Fruit fly (Drosophila melanogaster): ENCODE data around the gene Cubn2.

The Cubn2 gene

dm6 chr3L:11821723-11822445 is 7.3 kb upstream of the Cubn2 start, which contains the start of the genes CG11597 and CG5946:
Gene CG11597, minus strand, starts transcription at chr3L:11822275.
Gene CG5946, minus strand, starts transcription at chr3L:11822275.
- TF ChIP-seq CG7101 (tag; optimal IDR thresholded peaks at IDR 0.05): no peak
- no peak for TF ChIP-seq tj (GFP tag; optimal IDR thresholded peaks at IDR 0.05)
- no peak for TF ChIP-seq CG12768 (GFP tag; optimal IDR thresholded peaks at IDR 0.05)
- TF ChIP-seq cic (GFP tag; optimal IDR thresholded peaks at IDR 0.05): no peak
- no peak for TF ChIP-seq pad (GFP tag; optimal IDR thresholded peaks at IDR 0.05)

dm6 chr3L:11819639-11820456 is 5.3 kb upstream of the Cubn2 start:
- TF ChIP-seq cic (GFP tag; optimal IDR thresholded peaks at IDR 0.05): peak; percentile 91
- peak; percentile 99 for TF ChIP-seq kay (GFP tag; ENCODE audit: borderline replicate concordance)
- peak; percentile 99 for TF ChIP-seq tj (GFP tag; optimal IDR thresholded peaks at IDR 0.05)
- TF ChIP-seq Mnt (GFP tag; optimal IDR thresholded peaks at IDR 0.05): peak; percentile 89
- peak; percentile 60 for TF ChIP-seq CG33017 (tag; optimal IDR thresholded peaks at IDR 0.05)
- peak; percentile 12 for TF ChIP-seq CG12768 (GFP tag; optimal IDR thresholded peaks at IDR 0.05)
- TF ChIP-seq Crg-1 (GFP tag; optimal IDR thresholded peaks at IDR 0.05): no peak
- TF ChIP-seq pad (GFP tag; optimal IDR thresholded peaks at IDR 0.05): no peak
- peak; percentile 65 to 92 for TF ChIP-seq cnc (optimal IDR thresholded peaks at IDR 0.05)
- TF ChIP-seq ovo (GFP tag; optimal IDR thresholded peaks at IDR 0.05): peak; percentile 83
- peak; percentile 33 for TF ChIP-seq CG1620 (GFP tag; optimal IDR thresholded peaks at IDR 0.05)
- no peak for TF ChIP-seq Clk (GFP tag; optimal IDR thresholded peaks at IDR 0.05)
- no peak for TF ChIP-seq CG14711 (tag; optimal IDR thresholded peaks at IDR 0.05)
- TF ChIP-seq toe (GFP tag; optimal IDR thresholded peaks at IDR 0.05): peak; percentile 24
- TF ChIP-seq CG5204 (GFP tag; optimal IDR thresholded peaks at IDR 0.05): no peak
- TF ChIP-seq Hr96 (GFP tag; optimal IDR thresholded peaks at IDR 0.05): peak; percentile 30
- TF ChIP-seq CG11617 (GFP tag; optimal IDR thresholded peaks at IDR 0.05): peak; percentile 37
- peak; percentile 51 for TF ChIP-seq CG7101 (tag; optimal IDR thresholded peaks at IDR 0.05)
- peak; percentile 64 for TF ChIP-seq bab1 (GFP tag; optimal IDR thresholded peaks at IDR 0.05)
- TF ChIP-seq CG7045 (GFP tag; optimal IDR thresholded peaks at IDR 0.05): peak; percentile 32

dm6 chr3L:11816641-11817040 is 2.1 kb upstream of the Cubn2 start:
- no peak for TF ChIP-seq CG14711 (tag; optimal IDR thresholded peaks at IDR 0.05)
- peak; percentile 73 for TF ChIP-seq kay (GFP tag; ENCODE audit: borderline replicate concordance)

dm6 chr3L:11815220-11815797 is 754 bp upstream of the Cubn2 start, which contains the start of gene CG14130:
Gene CG14130, plus strand, starts transcription at chr3L:11815444.
- TF ChIP-seq cic (GFP tag; optimal IDR thresholded peaks at IDR 0.05) (no peak), tj (GFP tag; optimal IDR thresholded peaks at IDR 0.05) (peak; percentile 14), toe (GFP tag; optimal IDR thresholded peaks at IDR 0.05) (no peak), ovo (GFP tag; optimal IDR thresholded peaks at IDR 0.05) (no peak), CG14711 (tag; optimal IDR thresholded peaks at IDR 0.05) (no peak), bab1 (GFP tag; optimal IDR thresholded peaks at IDR 0.05) (peak; percentile 52), cnc (optimal IDR thresholded peaks at IDR 0.05) (no peak), kay (GFP tag; ENCODE audit: borderline replicate concordance) (peak; percentile 81), Crg-1 (GFP tag; optimal IDR thresholded peaks at IDR 0.05) (no peak), CG1620 (GFP tag; optimal IDR thresholded peaks at IDR 0.05) (no peak), pad (GFP tag; optimal IDR thresholded peaks at IDR 0.05) (no peak), Mnt (GFP tag; optimal IDR thresholded peaks at IDR 0.05) (no peak), CG7045 (GFP tag; optimal IDR thresholded peaks at IDR 0.05) (no peak), CG7101 (tag; optimal IDR thresholded peaks at IDR 0.05) (no peak), CG33017 (tag; optimal IDR thresholded peaks at IDR 0.05) (no peak), CG12768 (GFP tag; optimal IDR thresholded peaks at IDR 0.05) (no peak), CG11617 (GFP tag; optimal IDR thresholded peaks at IDR 0.05) (no peak), CG5204 (GFP tag; optimal IDR thresholded peaks at IDR 0.05) (no peak), Hr96 (GFP tag; optimal IDR thresholded peaks at IDR 0.05) (no peak)

- TF ChIP-seq CG12768 (GFP tag; optimal IDR thresholded peaks at IDR 0.05) (no peak), CG14711 (tag; optimal IDR thresholded peaks at IDR 0.05) (no peak), CG5204 (GFP tag; optimal IDR thresholded peaks at IDR 0.05) (no peak), kay (GFP tag; ENCODE audit: borderline replicate concordance) (no peak), tj (GFP tag; optimal IDR thresholded peaks at IDR 0.05) (no peak), Crg-1 (GFP tag; optimal IDR thresholded peaks at IDR 0.05) (no peak), CG1620 (GFP tag; optimal IDR thresholded peaks at IDR 0.05) (no peak), Hr96 (GFP tag; optimal IDR thresholded peaks at IDR 0.05) (no peak), bab1 (GFP tag; optimal IDR thresholded peaks at IDR 0.05) (no peak), cnc (optimal IDR thresholded peaks at IDR 0.05) (no peak), toe (GFP tag; optimal IDR thresholded peaks at IDR 0.05) (no peak), CG33017 (tag; optimal IDR thresholded peaks at IDR 0.05) (no peak), CG11617 (GFP tag; optimal IDR thresholded peaks at IDR 0.05) (no peak)
Observed at dm6 chr3L:11801622-11802021, 12.9 kb downstream of the Cubn2 start.

- TF ChIP-seq CG14711 (tag; optimal IDR thresholded peaks at IDR 0.05) (no peak), CG7101 (tag; optimal IDR thresholded peaks at IDR 0.05) (no peak), toe (GFP tag; optimal IDR thresholded peaks at IDR 0.05) (no peak), Clk (GFP tag; optimal IDR thresholded peaks at IDR 0.05) (no peak), Hr96 (GFP tag; optimal IDR thresholded peaks at IDR 0.05) (no peak), bab1 (GFP tag; optimal IDR thresholded peaks at IDR 0.05) (no peak), CG11617 (GFP tag; optimal IDR thresholded peaks at IDR 0.05) (no peak), CG1620 (GFP tag; optimal IDR thresholded peaks at IDR 0.05) (no peak), Mnt (GFP tag; optimal IDR thresholded peaks at IDR 0.05) (no peak), CG12768 (GFP tag; optimal IDR thresholded peaks at IDR 0.05) (no peak)
Observed at dm6 chr3L:11800761-11801160, 13.8 kb downstream of the Cubn2 start, which contains the start of gene Gcat. Gene Gcat, minus strand, starts transcription at chr3L:11800861.
